Worm (Caenorhabditis elegans): ENCODE measurements around the gene suf-1.

DNA sequence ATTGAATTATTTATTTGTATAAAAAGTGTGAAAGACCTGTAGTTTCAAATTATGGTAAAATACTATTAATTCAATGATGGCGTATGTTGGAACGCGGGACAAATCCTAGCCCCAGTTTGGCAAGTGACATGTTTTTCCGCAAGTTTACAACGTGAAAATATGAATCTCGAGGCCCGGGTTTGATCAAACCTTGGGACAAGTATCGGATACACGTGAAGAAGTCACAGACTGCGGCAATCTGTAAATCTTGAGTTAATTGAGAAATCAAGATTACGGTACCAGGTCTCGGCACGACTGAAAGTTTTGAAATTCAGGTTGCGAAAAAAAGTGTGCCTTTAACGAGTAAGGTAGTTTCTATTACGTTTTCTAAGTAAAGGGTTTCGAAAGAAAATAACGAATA is 20.6 kb upstream of the suf-1 start:
- TF ChIP-seq nhr-12 (tag; optimal IDR thresholded peaks at IDR 0.05) (no peak), nhr-28 (tag; optimal IDR thresholded peaks at IDR 0.05) (no peak), unc-62 (GFP tag; optimal IDR thresholded peaks at IDR 0.05) (no peak), lsy-2 (tag; optimal IDR thresholded peaks at IDR 0.05) (no peak), sptf-1 (tag; optimal IDR thresholded peaks at IDR 0.05) (no peak), pha-4 (tag; optimal IDR thresholded peaks at IDR 0.05) (no peak), mls-2 (tag; optimal IDR thresholded peaks at IDR 0.05) (no peak), elt-3 (tag; optimal IDR thresholded peaks at IDR 0.05) (no peak), bed-3 (GFP tag; optimal IDR thresholded peaks at IDR 0.05) (no peak)
